Worm (Caenorhabditis elegans): ENCODE data around the gene col-176.

DNA sequence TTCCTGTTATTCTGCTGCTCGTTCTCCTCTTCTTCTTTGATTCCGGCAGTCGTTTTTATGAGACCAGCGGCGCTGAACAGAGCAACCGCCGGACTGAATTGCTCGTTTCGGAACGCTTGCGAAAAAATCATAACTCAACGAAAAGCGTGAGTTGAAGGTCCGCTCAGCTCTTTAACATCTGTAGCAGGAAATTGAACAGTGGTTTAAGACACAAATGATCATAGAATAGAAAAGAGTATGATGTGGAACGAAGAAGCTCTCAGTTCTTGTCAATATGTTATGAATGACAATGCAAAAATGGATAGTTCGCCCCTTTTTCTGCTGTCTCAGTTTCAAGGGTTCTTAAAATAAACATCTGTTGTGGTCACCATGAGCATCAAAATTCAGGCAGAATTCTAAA is 36.3 kb downstream of the col-176 start:
- TF ChIP-seq him-1 (tag; optimal IDR thresholded peaks at IDR 0.05) (no peak), W03F9.2 (tag; optimal IDR thresholded peaks at IDR 0.05) (no peak)
